Fruit fly (Drosophila melanogaster) whole organism: ENCODE results near the gene glob2.

Experiments
- CG8478 ChIP-seq: fragments of >200 bp; optimal IDR thresholded peaks from 2 replicates; lab custom pipeline; 2018; ENCODE audit warnings: inconsistent platforms
- EcR ChIP-seq, 2 experiments: fragments of >200 bp; optimal IDR thresholded peaks; 2 replicates each; lab custom pipeline; 2017; ENCODE audit warnings: missing biosample characterization in 2 of 2, missing genetic modification characterization in 2 of 2, missing genetic modification reagents in 2 of 2
- pan ChIP-seq: fragments of >200 bp; optimal IDR thresholded peaks from 2 replicates; lab custom pipeline; 2017

DNA sequence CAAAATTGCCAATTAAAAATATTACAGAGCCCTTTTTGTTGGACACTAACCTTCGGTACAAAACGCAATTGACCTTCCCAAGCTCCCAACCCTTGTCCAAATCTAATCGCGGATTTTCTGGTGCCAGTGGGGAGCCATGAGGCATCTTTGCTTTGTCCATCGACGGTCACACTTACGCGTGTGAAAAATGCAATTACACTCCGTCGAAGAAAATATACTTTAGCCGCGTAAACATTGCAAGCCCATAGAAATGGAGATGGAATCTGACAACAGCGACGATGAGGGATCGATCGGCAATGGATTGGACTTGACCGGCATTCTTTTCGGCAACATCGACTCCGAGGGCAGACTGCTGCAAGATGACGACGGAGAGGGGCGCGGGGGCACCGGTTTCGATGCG is 38.0 kb upstream of the glob2 start, which contains the start of gene Taf1:
- TF ChIP-seq CG8478 (lab: Kevin White, UChicago) (no peak), pan (no peak), EcR (GFP tag; optimal IDR thresholded peaks at IDR 0.05; lab: Kevin White, UChicago) (no peak)
